Worm (Caenorhabditis elegans): ENCODE measurements around the gene F26G1.10.

- TF ChIP-seq fkh-10 (GFP tag; optimal IDR thresholded peaks at IDR 0.05) (no peak), nhr-237 (tag; optimal IDR thresholded peaks at IDR 0.05) (no peak), nfya-1 (tag; optimal IDR thresholded peaks at IDR 0.05; ENCODE audit: insufficient read depth) (no peak), ama-1 (optimal IDR thresholded peaks at IDR 0.05) (no peak), egl-27 (tag; optimal IDR thresholded peaks at IDR 0.05) (no peak), sea-2 (GFP tag; optimal IDR thresholded peaks at IDR 0.05) (no peak), fos-1 (tag; optimal IDR thresholded peaks at IDR 0.05) (no peak)
These were observed 31.6 kb downstream of the F26G1.10 start for ce11 chrII:4805799-4806198.
